Worm (Caenorhabditis elegans) whole organism, L3 larva: ENCODE data around the gene gldi-1.

Source experiments
- ceh-82 ChIP-seq: fragments of 150-350 bp; optimal IDR thresholded peaks from 2 replicates; lab custom pipeline; 2014; ENCODE audit warnings: missing biosample characterization, missing genetic modification characterization
- nhr-25 ChIP-seq: sonication (generic microtip); optimal IDR thresholded peaks from 2 replicates; lab custom pipeline; 2017; ENCODE audit warnings: missing biosample characterization, missing genetic modification characterization
- pqm-1 ChIP-seq: fragments of 150-350 bp; optimal IDR thresholded peaks from 2 replicates; lab custom pipeline; 2017; ENCODE audit warnings: missing biosample characterization, missing genetic modification characterization, inconsistent platforms
- sea-2 ChIP-seq: fragments of 150-350 bp; sonication (generic microtip); optimal IDR thresholded peaks from 4 replicates; lab custom pipeline; 2014; ENCODE audit warnings: missing biosample characterization, missing genetic modification reagents, missing genetic modification characterization
- unc-39 ChIP-seq: sonication (generic microtip); optimal IDR thresholded peaks from 4 replicates; lab custom pipeline; 2017; ENCODE audit warnings: missing biosample characterization, missing genetic modification characterization
- ztf-11 ChIP-seq: fragments of 150-350 bp; optimal IDR thresholded peaks from 2 replicates; lab custom pipeline; 2014; ENCODE audit warnings: missing biosample characterization, missing genetic modification characterization
- ztf-4 ChIP-seq: fragments of 150-350 bp; optimal IDR thresholded peaks from 2 replicates; lab custom pipeline; 2014; ENCODE audit warnings: missing biosample characterization, missing genetic modification characterization

DNA sequence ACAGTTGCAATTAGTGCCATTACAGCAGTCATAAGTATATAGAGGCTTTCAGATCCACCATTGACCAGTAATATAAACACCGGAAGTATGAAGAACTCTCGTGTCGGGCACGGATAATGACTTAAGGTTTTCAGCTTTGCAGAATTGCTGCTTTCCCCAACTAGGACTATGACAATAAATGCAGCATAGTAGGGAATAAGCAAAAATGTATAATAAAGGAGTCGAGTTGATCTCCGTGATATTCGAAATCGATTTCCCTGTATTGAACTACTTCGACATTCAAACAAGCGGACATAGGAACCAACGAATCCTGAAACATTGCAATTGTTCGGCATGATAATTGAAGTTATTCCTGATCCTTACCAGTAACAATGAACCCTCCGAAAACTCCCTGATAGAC is 24.4 kb upstream of the gldi-1 start:
- no peak for TF ChIP-seq nhr-25 (tag; lab: Kevin White, UChicago)
- TF ChIP-seq ceh-82 (tag; lab: Kevin White, UChicago), result no peak
- TF ChIP-seq ztf-4 (tag; lab: Kevin White, UChicago), result no peak
- TF ChIP-seq sea-2 (GFP tag; lab: Kevin White, UChicago), result no peak
- TF ChIP-seq pqm-1, result no peak
- no peak for TF ChIP-seq ztf-11 (tag; lab: Kevin White, UChicago)
- TF ChIP-seq unc-39 (tag; lab: Kevin White, UChicago), result no peak
